Worm (Caenorhabditis elegans) whole organism, late embryonic: ENCODE data around the gene rpl-39.

Source experiments
- C08G9.2 ChIP-seq: sonication (generic microtip); optimal IDR thresholded peaks from 2 replicates; lab custom pipeline; 2016; ENCODE audit warnings: mild to moderate bottlenecking, missing genetic modification characterization, moderate library complexity, missing compliant biosample characterization
- ama-1 ChIP-seq: fragments of 150-350 bp; optimal IDR thresholded peaks from 2 replicates; lab custom pipeline; 2014
- ceh-18 ChIP-seq: sonication (generic microtip); optimal IDR thresholded peaks from 2 replicates; lab custom pipeline; 2016; ENCODE audit warnings: missing genetic modification characterization, missing compliant biosample characterization
- hlh-8 ChIP-seq: sonication (generic microtip); optimal IDR thresholded peaks from 2 replicates; lab custom pipeline; 2016; ENCODE audit warnings: missing genotype, missing genetic modification characterization, missing compliant biosample characterization
- nhr-232 ChIP-seq: sonication (generic microtip); optimal IDR thresholded peaks from 2 replicates; lab custom pipeline; 2016; ENCODE audit warnings: missing genetic modification characterization, missing compliant biosample characterization
- pax-1 ChIP-seq: fragments of 150-350 bp; optimal IDR thresholded peaks from 2 replicates; lab custom pipeline; 2014; ENCODE audit warnings: missing biosample characterization, missing genetic modification characterization
- pha-4 ChIP-seq: fragments of 150-350 bp; optimal IDR thresholded peaks from 2 replicates; lab custom pipeline; 2018; ENCODE audit warnings: missing biosample characterization, missing genetic modification reagents, missing genetic modification characterization
- rnt-1 ChIP-seq: sonication (generic microtip); optimal IDR thresholded peaks from 2 replicates; lab custom pipeline; 2016; ENCODE audit warnings: missing genetic modification characterization, missing compliant biosample characterization
- tbx-2 ChIP-seq: sonication (generic microtip); optimal IDR thresholded peaks from 2 replicates; lab custom pipeline; 2016; ENCODE audit warnings: missing genetic modification characterization, missing compliant biosample characterization
- unc-3 ChIP-seq, 2 experiments: fragments of 200-800 bp in 1 of 2; sonication (Bioruptor generic) in 1 of 2; sonication (generic microtip) in 1 of 2; conservative IDR thresholded peaks in 1 of 2; optimal IDR thresholded peaks in 1 of 2; 2 replicates each; pipeline versions ENCODE4 v1.3.6 to Lab custom; 2016 to 2022; ENCODE audit warnings: missing compliant biosample characterization in 2 of 2, missing genetic modification characterization in 2 of 2, missing genetic modification reagents in 1 of 2

DNA sequence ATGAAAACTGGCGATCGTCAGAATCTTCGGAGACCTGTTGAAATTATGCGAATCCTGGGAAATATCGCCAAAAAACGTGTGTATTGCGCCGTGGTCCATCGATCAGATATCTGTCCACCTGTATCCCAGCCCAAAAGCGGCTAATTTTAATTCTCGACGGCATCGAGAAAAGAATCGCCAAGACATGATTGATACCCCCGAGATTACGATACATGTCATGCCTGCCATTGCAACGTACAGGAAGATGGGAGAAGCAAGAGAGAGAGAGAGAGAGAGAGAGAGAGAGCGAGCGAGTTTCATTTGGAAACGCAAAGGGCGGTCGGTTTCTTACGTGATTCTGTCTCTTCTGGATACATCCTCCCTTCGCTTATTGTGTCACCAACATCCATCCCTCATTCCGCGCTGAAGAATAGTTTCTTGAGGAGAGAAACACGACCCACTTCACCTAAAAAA lies 1.7 kb downstream of the rpl-39 start, which contains the start of gene grl-10:
- no peak for TF ChIP-seq rnt-1 (tag; lab: Kevin White, UChicago)
- TF ChIP-seq nhr-232 (tag; lab: Kevin White, UChicago) = no peak
- no peak for TF ChIP-seq C08G9.2 (tag; lab: Kevin White, UChicago)
- TF ChIP-seq pax-1 (tag; lab: Kevin White, UChicago) = no peak
- TF ChIP-seq hlh-8 (tag; lab: Kevin White, UChicago) = no peak
- TF ChIP-seq tbx-2 (tag; lab: Kevin White, UChicago) = no peak
- TF ChIP-seq ama-1 = no peak
- TF ChIP-seq pha-4 (tag; lab: Kevin White, UChicago) = no peak
- TF ChIP-seq unc-3 (GFP tag; conservative IDR thresholded peaks at IDR 0.05; lab: Robert Waterston, UW) = no peak
- TF ChIP-seq unc-3 (tag; optimal IDR thresholded peaks at IDR 0.05; lab: Kevin White, UChicago) = no peak
- no peak for TF ChIP-seq ceh-18
